Fruit fly (Drosophila melanogaster) whole organism, embryonic: ENCODE results near the gene CG33160.

Source experiments
- Atf3 ChIP-seq: fragments of 200-800 bp; sonication (Bioruptor generic); optimal IDR thresholded peaks from 3 replicates; lab custom pipeline; 2016; ENCODE audit warnings: missing biosample characterization, missing genetic modification characterization
- CG1529 ChIP-seq: fragments of 200-800 bp; sonication (Bioruptor generic); optimal IDR thresholded peaks from 3 replicates; lab custom pipeline; 2018; ENCODE audit warnings: missing biosample characterization, missing genetic modification characterization
- CG17328 ChIP-seq: fragments of 200-800 bp; sonication (Bioruptor generic); IDR thresholded peaks from 2 replicates; pipeline ENCODE4 v1.3.6; 2022; ENCODE audit warnings: missing biosample characterization, missing genetic modification characterization
- al ChIP-seq: fragments of 200-800 bp; sonication (Bioruptor generic); IDR thresholded peaks from 2 replicates; pipeline ENCODE4 v1.3.6; 2022; ENCODE audit warnings: missing biosample characterization, missing genetic modification characterization
- cg ChIP-seq: fragments of 200-800 bp; sonication (Bioruptor generic); optimal IDR thresholded peaks from 3 replicates; lab custom pipeline; 2019; ENCODE audit warnings: missing biosample characterization, mild to moderate bottlenecking, missing genetic modification characterization, moderate library complexity
- her ChIP-seq: fragments of 200-800 bp; sonication (Bioruptor generic); optimal IDR thresholded peaks from 2 replicates; lab custom pipeline; 2016; ENCODE audit warnings: missing biosample characterization, missing genetic modification characterization
- sqz ChIP-seq: fragments of 200-800 bp; sonication (Bioruptor generic); optimal IDR thresholded peaks from 3 replicates; lab custom pipeline; 2018; ENCODE audit warnings: missing biosample characterization, mild to moderate bottlenecking, missing genetic modification characterization

dm6 chr3L:3172445-3172844 is 33.7 kb downstream of the CG33160 start, which contains the start of gene CG14963:
- TF ChIP-seq cg (GFP tag; lab: Kevin White, UChicago) = no peak
- TF ChIP-seq Atf3 (GFP tag; lab: Kevin White, UChicago) = no peak
- TF ChIP-seq CG1529 = no peak
- TF ChIP-seq her (GFP tag; lab: Kevin White, UChicago) = no peak
- no peak for TF ChIP-seq al (GFP tag; lab: Robert Waterston, UW)
- no peak for TF ChIP-seq sqz (GFP tag; lab: Kevin White, UChicago)
- TF ChIP-seq CG17328 = no peak
